Worm (Caenorhabditis elegans) whole organism, L4 larva: ENCODE results near the gene myo-6.

ENCODE experiments used
- D1046.2 ChIP-seq: fragments of 200-800 bp; sonication (Bioruptor generic); IDR thresholded peaks from 2 replicates; pipeline ENCODE4 v1.3.6; 2022; ENCODE audit warnings: missing genetic modification characterization, missing compliant biosample characterization
- T20F7.1 ChIP-seq: fragments of 200-800 bp; sonication (Bioruptor generic); optimal IDR thresholded peaks from 2 replicates; lab custom pipeline; 2018; ENCODE audit warnings: mild to moderate bottlenecking, missing genetic modification characterization, missing compliant biosample characterization
- Y48G9A.11 ChIP-seq: fragments of 200-800 bp; sonication (Bioruptor generic); IDR thresholded peaks from 2 replicates; pipeline ENCODE4 v1.3.6; 2022; ENCODE audit warnings: missing genetic modification reagents, missing genetic modification characterization, missing compliant biosample characterization
- Y5F2A.4 ChIP-seq: fragments of 200-800 bp; sonication (Bioruptor generic); optimal IDR thresholded peaks from 2 replicates; lab custom pipeline; 2018; ENCODE audit warnings: mild to moderate bottlenecking, missing genetic modification characterization, missing compliant biosample characterization
- Y75B8A.6 ChIP-seq: fragments of 200-800 bp; sonication (Bioruptor generic); IDR thresholded peaks from 2 replicates; pipeline ENCODE4 v1.3.6; 2022; ENCODE audit warnings: missing genetic modification reagents, missing genetic modification characterization, missing compliant biosample characterization
- ZK546.5 ChIP-seq, 2 experiments: sonication (generic microtip); optimal IDR thresholded peaks; 2 replicates each; lab custom pipeline; 2017; ENCODE audit warnings: missing biosample characterization in 2 of 2, missing genetic modification characterization in 2 of 2
- aha-1 ChIP-seq: fragments of 150-350 bp; peaks from one replicate; lab custom pipeline; 2014; ENCODE audit warnings: missing biosample characterization, missing genetic modification characterization
- arid-1 ChIP-seq: fragments of 200-800 bp; sonication (Bioruptor generic); conservative IDR thresholded peaks from 2 replicates; pipeline ENCODE4 v1.3.6; 2022; ENCODE audit warnings: missing genetic modification reagents, missing genetic modification characterization, missing compliant biosample characterization
- attf-4 ChIP-seq: sonication (generic microtip); optimal IDR thresholded peaks from 3 replicates; lab custom pipeline; 2017; ENCODE audit warnings: missing biosample characterization, missing genetic modification characterization
- ceh-28 ChIP-seq: fragments of 150-350 bp; optimal IDR thresholded peaks from 2 replicates; lab custom pipeline; 2014; ENCODE audit warnings: missing biosample characterization, missing genetic modification reagents, missing genetic modification characterization
- ceh-44 ChIP-seq: fragments of 200-800 bp; sonication (Bioruptor generic); IDR thresholded peaks from 2 replicates; pipeline ENCODE4 v1.3.6; 2022; ENCODE audit warnings: missing genetic modification reagents, missing genetic modification characterization, missing compliant biosample characterization
- ces-1 ChIP-seq: fragments of 150-350 bp; sonication (generic microtip); optimal IDR thresholded peaks from 4 replicates; lab custom pipeline; 2014; ENCODE audit warnings: missing biosample characterization, missing genetic modification reagents, missing genetic modification characterization
- cey-2 ChIP-seq: sonication (generic microtip); optimal IDR thresholded peaks from 3 replicates; lab custom pipeline; 2017; ENCODE audit warnings: missing genetic modification characterization, mild to moderate bottlenecking, missing compliant biosample characterization, antibody characterized with exemption, borderline replicate concordance; ENCODE audit not compliant: insufficient read depth
- ctbp-1 ChIP-seq: fragments of 200-800 bp; sonication (Bioruptor generic); IDR thresholded peaks from 2 replicates; pipeline ENCODE4 v1.3.6; 2022; ENCODE audit warnings: missing genetic modification reagents, missing genetic modification characterization, missing compliant biosample characterization
- daf-19 ChIP-seq: fragments of 200-800 bp; sonication (Bioruptor generic); conservative IDR thresholded peaks from 2 replicates; pipeline ENCODE4 v1.3.6; 2022; ENCODE audit warnings: missing genetic modification characterization, missing compliant biosample characterization
- dmd-6 ChIP-seq: fragments of 200-800 bp; sonication (Bioruptor generic); IDR thresholded peaks from 2 replicates; pipeline ENCODE4 v1.3.6; 2022; ENCODE audit warnings: missing genetic modification reagents, missing genetic modification characterization, missing compliant biosample characterization
- dmd-8 ChIP-seq: fragments of 200-800 bp; sonication (Bioruptor generic); IDR thresholded peaks from 2 replicates; pipeline ENCODE4 v1.3.6; 2022; ENCODE audit warnings: missing genetic modification characterization, missing compliant biosample characterization
- dmd-9 ChIP-seq: fragments of 200-800 bp; sonication (Bioruptor generic); IDR thresholded peaks from 2 replicates; pipeline ENCODE4 v1.3.6; 2022; ENCODE audit warnings: missing genetic modification reagents, missing genetic modification characterization, missing compliant biosample characterization
- dpl-1 ChIP-seq: fragments of 150-350 bp; optimal IDR thresholded peaks from 2 replicates; lab custom pipeline; 2014; ENCODE audit warnings: missing biosample characterization, missing genetic modification reagents, missing genetic modification characterization
- egl-43 ChIP-seq: fragments of 200-800 bp; sonication (Bioruptor generic); IDR thresholded peaks from 2 replicates; pipeline ENCODE4 v1.3.6; 2022; ENCODE audit warnings: missing genetic modification reagents, missing genetic modification characterization, missing compliant biosample characterization
- fos-1 ChIP-seq: fragments of 150-350 bp; optimal IDR thresholded peaks from 2 replicates; lab custom pipeline; 2014; ENCODE audit warnings: missing biosample characterization, missing genetic modification characterization
- hif-1 ChIP-seq, 2 experiments: sonication (generic microtip); optimal IDR thresholded peaks; 2 replicates each; lab custom pipeline; 2016 to 2017; ENCODE audit warnings: missing compliant biosample characterization in 2 of 2, missing genetic modification characterization in 2 of 2, missing genetic modification reagents in 2 of 2, missing genotype in 2 of 2, mild to moderate bottlenecking in 1 of 2
- hlh-30 ChIP-seq: sonication (generic microtip); optimal IDR thresholded peaks from 2 replicates; lab custom pipeline; 2017; ENCODE audit warnings: antibody characterized with exemption, mild to moderate bottlenecking, missing genetic modification characterization, missing compliant biosample characterization; ENCODE audit not compliant: insufficient read depth
- lim-7 ChIP-seq: fragments of 200-800 bp; sonication (Bioruptor generic); IDR thresholded peaks from 2 replicates; pipeline ENCODE4 v1.3.6; 2022; ENCODE audit warnings: missing genetic modification characterization, missing compliant biosample characterization
- lin-1 ChIP-seq: fragments of 200-800 bp; sonication (Bioruptor generic); IDR thresholded peaks from 2 replicates; pipeline ENCODE4 v1.3.6; 2022; ENCODE audit warnings: missing genetic modification reagents, missing genetic modification characterization, missing compliant biosample characterization
- lin-15B ChIP-seq: fragments of 150-350 bp; sonication (generic microtip); optimal IDR thresholded peaks from 3 replicates; lab custom pipeline; 2014; ENCODE audit warnings: missing biosample characterization, missing genetic modification characterization
- lin-29 ChIP-seq: fragments of 200-800 bp; sonication (Bioruptor generic); IDR thresholded peaks from 2 replicates; pipeline ENCODE4 v1.3.6; 2022; ENCODE audit warnings: missing genetic modification reagents, missing genetic modification characterization, missing compliant biosample characterization
- lin-38 ChIP-seq: fragments of 200-800 bp; sonication (Bioruptor generic); IDR thresholded peaks from 2 replicates; pipeline ENCODE4 v1.3.6; 2022; ENCODE audit warnings: missing genetic modification reagents, missing genetic modification characterization, missing compliant biosample characterization
- madf-5 ChIP-seq, 2 experiments: fragments of 200-800 bp; sonication (Bioruptor generic); IDR thresholded peaks; 2 replicates each; pipeline ENCODE4 v1.3.6; 2022; ENCODE audit warnings: missing compliant biosample characterization in 2 of 2, missing genetic modification characterization in 2 of 2
- mdl-1 ChIP-seq, 2 experiments: fragments of 150-350 bp in 1 of 2; sonication (generic microtip) in 1 of 2; optimal IDR thresholded peaks; 2 replicates each; lab custom pipeline; 2014 to 2017; ENCODE audit warnings: missing biosample characterization in 2 of 2, missing genetic modification characterization in 2 of 2
- mdt-29 ChIP-seq: fragments of 200-800 bp; sonication (Bioruptor generic); IDR thresholded peaks from 2 replicates; pipeline ENCODE4 v1.3.6; 2022; ENCODE audit warnings: missing genetic modification reagents, missing genetic modification characterization, missing compliant biosample characterization
- mep-1 ChIP-seq: fragments of 150-350 bp; sonication (generic microtip); optimal IDR thresholded peaks from 3 replicates; lab custom pipeline; 2014; ENCODE audit warnings: missing biosample characterization, missing genetic modification characterization
- mxl-3 ChIP-seq: fragments of 200-800 bp; sonication (Bioruptor generic); optimal IDR thresholded peaks from 2 replicates; lab custom pipeline; 2018; ENCODE audit warnings: mild to moderate bottlenecking, missing genetic modification characterization, missing compliant biosample characterization
- nhr-10 ChIP-seq: fragments of 150-350 bp; optimal IDR thresholded peaks from 2 replicates; lab custom pipeline; 2014; ENCODE audit warnings: missing biosample characterization, missing genetic modification characterization
- nhr-102 ChIP-seq: sonication (generic microtip); optimal IDR thresholded peaks from 2 replicates; lab custom pipeline; 2016; ENCODE audit warnings: mild to moderate bottlenecking, missing genetic modification characterization, moderate library complexity, missing compliant biosample characterization
- nhr-28 ChIP-seq: fragments of 150-350 bp; optimal IDR thresholded peaks from 2 replicates; lab custom pipeline; 2014; ENCODE audit warnings: missing biosample characterization, missing genetic modification characterization
- nhr-42 ChIP-seq: fragments of 200-800 bp; sonication (Bioruptor generic); IDR thresholded peaks from 2 replicates; pipeline ENCODE4 v1.3.6; 2022; ENCODE audit warnings: missing genetic modification characterization, missing compliant biosample characterization
- pqm-1 ChIP-seq: sonication (generic microtip); optimal IDR thresholded peaks from 2 replicates; lab custom pipeline; 2017; ENCODE audit warnings: missing biosample characterization, missing genetic modification characterization
- sdz-12 ChIP-seq: fragments of 200-800 bp; sonication (Bioruptor generic); optimal IDR thresholded peaks from 2 replicates; lab custom pipeline; 2018; ENCODE audit warnings: mild to moderate bottlenecking, missing genetic modification characterization, missing compliant biosample characterization
- skn-1 ChIP-seq: fragments of 150-350 bp; optimal IDR thresholded peaks from 2 replicates; lab custom pipeline; 2014; ENCODE audit warnings: missing biosample characterization, missing genetic modification characterization
- tag-97 ChIP-seq: fragments of 200-800 bp; sonication (Bioruptor generic); IDR thresholded peaks from 2 replicates; pipeline ENCODE4 v1.3.6; 2022; ENCODE audit warnings: missing genetic modification characterization, missing compliant biosample characterization
- unc-62 ChIP-seq, 3 experiments: fragments of 150-350 bp in 1 of 3; sonication (generic microtip); optimal IDR thresholded peaks in 2 of 3; peaks in 1 of 3; 1 replicate in 1 of 3; 2 replicates in 2 of 3; lab custom pipeline; 2014 to 2017; ENCODE audit warnings: missing biosample characterization in 3 of 3, missing genetic modification characterization in 3 of 3, missing genetic modification reagents in 3 of 3, missing genotype in 1 of 3
- zip-2 ChIP-seq: fragments of 150-350 bp; optimal IDR thresholded peaks from 2 replicates; lab custom pipeline; 2014; ENCODE audit warnings: missing biosample characterization, missing genetic modification characterization
- ztf-11 ChIP-seq: fragments of 150-350 bp; optimal IDR thresholded peaks from 2 replicates; lab custom pipeline; 2014; ENCODE audit warnings: missing biosample characterization, missing genetic modification characterization

Gene myo-6

ce11 chrIII:13380881-13381280 lies 28.7 kb upstream of the myo-6 start:
- no peak for TF ChIP-seq Y48G9A.11
- TF ChIP-seq sdz-12 (GFP tag; lab: Kevin White, UChicago) = no peak
- no peak for TF ChIP-seq tag-97 (GFP tag; lab: Robert Waterston, UW)
- TF ChIP-seq dmd-9 (GFP tag; lab: Robert Waterston, UW) = no peak
- TF ChIP-seq T20F7.1 = no peak
- TF ChIP-seq ztf-11 (tag; lab: Kevin White, UChicago) = no peak
- TF ChIP-seq madf-5 (GFP tag; IDR thresholded peaks at IDR 0.05; lab: Robert Waterston, UW) = no peak

ce11 chrIII:13381684-13382083 lies 27.9 kb upstream of the myo-6 start:
- TF ChIP-seq ctbp-1 (GFP tag; lab: Robert Waterston, UW) (no peak), zip-2 (tag; lab: Kevin White, UChicago) (no peak), mdt-29 (GFP tag; lab: Robert Waterston, UW) (no peak), aha-1 (tag; lab: Kevin White, UChicago) (no peak), nhr-102 (tag; lab: Kevin White, UChicago) (no peak), lin-15B (tag; lab: Kevin White, UChicago) (no peak), nhr-10 (no peak), lin-1 (GFP tag; lab: Robert Waterston, UW) (no peak), pqm-1 (tag; lab: Kevin White, UChicago) (no peak)
- TF ChIP-seq, all 104 proteins: peak for 0

- no peak for TF ChIP-seq egl-43 (GFP tag; lab: Robert Waterston, UW)
- TF ChIP-seq lin-29 (GFP tag; lab: Robert Waterston, UW) = no peak
- TF ChIP-seq ceh-44 (GFP tag; lab: Robert Waterston, UW) = no peak
- TF ChIP-seq, all 104 proteins: peak for 0
Observed at ce11 chrIII:13383159-13383558, 26.4 kb upstream of the myo-6 start.

- TF ChIP-seq ces-1 (GFP tag; lab: Kevin White, UChicago) (no peak), lin-1 (GFP tag; lab: Robert Waterston, UW) (no peak), hlh-30 (tag; lab: Kevin White, UChicago) (no peak), skn-1 (tag; lab: Kevin White, UChicago) (no peak), D1046.2 (GFP tag; lab: Robert Waterston, UW) (no peak), ceh-28 (no peak), Y75B8A.6 (no peak)
Observed at ce11 chrIII:13385850-13386249, 23.7 kb upstream of the myo-6 start, which contains the start of gene T03F6.4. Gene T03F6.4 (plus strand): TSS chrIII:13386150.

ce11 chrIII:13388621-13389020 lies 21.0 kb upstream of the myo-6 start:
- peak; percentile 60 for TF ChIP-seq pqm-1 (tag; lab: Kevin White, UChicago)
- no peak for TF ChIP-seq ZK546.5 (tag; optimal IDR thresholded peaks at IDR 0.05; lab: Kevin White, UChicago)
- no peak for TF ChIP-seq mdl-1 (tag; optimal IDR thresholded peaks at IDR 0.05; lab: Kevin White, UChicago)
- no peak for TF ChIP-seq Y5F2A.4
- no peak for TF ChIP-seq mep-1
- TF ChIP-seq skn-1 (tag; lab: Kevin White, UChicago) = no peak
- TF ChIP-seq unc-62 (GFP tag; optimal IDR thresholded peaks at IDR 0.05 in 1 of 2; lab: Kevin White, UChicago) = no peak
- no peak for TF ChIP-seq unc-62 (tag; optimal IDR thresholded peaks at IDR 0.05; lab: Kevin White, UChicago)
- TF ChIP-seq T20F7.1 = no peak
- peak; percentile 23; the same call in 1 of the 2 replicates for TF ChIP-seq dmd-6 (GFP tag; lab: Robert Waterston, UW)
- no peak for TF ChIP-seq zip-2 (tag; lab: Kevin White, UChicago)
- no peak for TF ChIP-seq nhr-42 (GFP tag; lab: Robert Waterston, UW)
- TF ChIP-seq nhr-28 (tag; lab: Kevin White, UChicago) = peak; percentile 31
- TF ChIP-seq dmd-9 (GFP tag; lab: Robert Waterston, UW) = no peak
- TF ChIP-seq hif-1 (tag; optimal IDR thresholded peaks at IDR 0.05; lab: Kevin White, UChicago) = no peak
- no peak for TF ChIP-seq arid-1 (GFP tag; lab: Robert Waterston, UW)
- TF ChIP-seq cey-2 (tag; lab: Kevin White, UChicago) = no peak
- TF ChIP-seq dmd-8 (GFP tag; lab: Robert Waterston, UW) = no peak
- no peak for TF ChIP-seq madf-5 (GFP tag; IDR thresholded peaks at IDR 0.05; lab: Robert Waterston, UW)
- TF ChIP-seq daf-19 = no peak
- TF ChIP-seq attf-4 (tag; lab: Kevin White, UChicago) = no peak
- no peak for TF ChIP-seq lim-7 (GFP tag; lab: Robert Waterston, UW)
- TF ChIP-seq mxl-3 (GFP tag; lab: Kevin White, UChicago) = no peak
- TF ChIP-seq mdt-29 (GFP tag; lab: Robert Waterston, UW) = no peak
- TF ChIP-seq dpl-1 (GFP tag; lab: Kevin White, UChicago) = no peak
- TF ChIP-seq lin-38 (GFP tag; lab: Robert Waterston, UW) = no peak
- TF ChIP-seq fos-1 (tag; lab: Kevin White, UChicago) = no peak
